Fruit fly (Drosophila melanogaster) whole organism, pupa: Measurements from ENCODE around the gene dUTPase.

Experiments
- CG8301 ChIP-seq: fragments of 200-800 bp; sonication (Bioruptor generic); optimal IDR thresholded peaks from 2 replicates; lab custom pipeline; 2018; ENCODE audit warnings: missing biosample characterization, mild to moderate bottlenecking, missing genetic modification characterization
- EcR ChIP-seq: fragments of 200-800 bp; sonication (Bioruptor generic); optimal IDR thresholded peaks from 3 replicates; lab custom pipeline; 2019; ENCODE audit warnings: missing biosample characterization, missing genetic modification characterization, mild to moderate bottlenecking, moderate library complexity, missing genetic modification reagents
- Snoo ChIP-seq: fragments of 200-800 bp; sonication (Bioruptor generic); optimal IDR thresholded peaks from 3 replicates; lab custom pipeline; 2017; ENCODE audit warnings: missing biosample characterization, mild to moderate bottlenecking, missing genetic modification characterization, inconsistent platforms

DNA sequence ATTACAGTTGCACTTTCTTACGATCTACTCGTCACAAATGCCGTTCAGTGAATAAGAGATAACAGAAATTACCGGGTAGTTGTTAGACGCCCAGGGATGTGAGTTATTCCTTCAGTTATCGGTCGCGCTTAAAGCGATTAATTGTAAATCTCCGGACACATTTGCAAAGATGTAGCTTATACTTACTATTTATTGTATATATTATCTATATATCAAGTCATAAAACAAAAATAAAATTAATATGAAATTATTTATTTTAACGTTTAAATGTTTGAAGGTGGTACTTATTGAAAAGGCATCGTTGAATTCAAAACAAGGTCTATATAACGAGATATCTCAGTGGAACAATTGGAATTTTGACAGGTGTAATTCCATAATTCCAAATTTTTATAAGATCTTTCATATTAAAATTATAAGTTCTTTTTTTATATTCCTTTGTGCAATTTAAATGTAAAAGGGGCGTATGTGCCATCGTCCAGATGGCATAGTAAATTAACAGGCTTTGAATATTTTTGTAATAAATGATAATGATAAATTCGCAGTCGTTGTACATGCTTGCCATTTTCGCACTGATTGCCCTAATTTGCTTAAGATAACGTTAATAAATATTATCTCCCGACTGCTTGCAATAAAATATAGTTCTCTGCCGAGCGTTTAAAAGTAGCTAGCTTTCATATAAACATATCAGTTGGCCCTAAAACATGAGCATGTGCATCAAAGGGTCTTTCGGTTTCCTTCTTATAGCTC is 9.6 kb upstream of the dUTPase start, which contains the start of the genes aub and lectin-33A:
- TF ChIP-seq EcR (no peak), CG8301 (tag; lab: Kevin White, UChicago) (no peak), Snoo (no peak)
